Worm (Caenorhabditis elegans): ENCODE results near the gene F46G10.4.

F46G10.4 gene

DNA sequence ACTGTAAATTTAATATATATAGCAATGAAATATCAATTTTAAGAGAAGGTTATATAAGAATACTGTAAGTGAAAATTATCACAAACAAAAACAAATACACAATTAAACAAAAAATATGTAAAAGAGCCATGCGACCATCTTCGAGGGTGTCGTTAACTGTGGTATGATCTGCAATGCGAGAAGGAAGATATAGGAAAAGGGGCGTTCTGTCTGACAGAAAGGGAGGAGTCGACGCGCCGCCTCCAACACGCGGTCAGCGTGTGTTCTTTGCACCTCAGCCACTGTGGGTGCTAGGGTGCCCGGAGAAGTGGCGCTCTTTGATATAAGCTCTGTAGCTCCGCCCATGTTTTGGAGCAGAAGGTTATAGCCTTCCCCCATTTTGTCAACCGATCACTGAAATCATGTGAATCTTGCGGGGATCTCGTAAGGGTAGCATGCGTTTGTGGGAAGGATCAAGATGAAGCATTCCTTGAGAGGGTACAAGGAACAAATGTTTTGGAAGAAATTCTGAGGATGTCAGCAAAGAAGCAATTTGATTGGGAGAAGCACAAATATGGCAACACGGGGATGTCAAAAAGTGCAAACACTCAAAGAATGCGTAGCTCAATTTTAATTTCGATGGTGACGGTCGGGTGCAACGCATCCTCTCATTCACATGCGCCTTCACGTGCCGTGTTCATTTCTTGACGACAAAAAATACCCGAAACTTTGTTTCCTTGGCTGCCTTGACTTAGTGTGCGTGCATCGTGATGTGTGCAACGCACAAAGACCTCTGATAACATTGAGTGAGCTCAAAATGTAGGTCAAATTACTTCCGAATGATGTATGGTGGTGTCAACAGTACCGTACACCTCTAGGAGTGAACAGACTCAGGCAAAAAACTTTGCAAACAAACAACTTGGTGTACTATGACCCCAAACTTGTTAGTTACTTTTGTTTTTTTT is 17.2 kb downstream of the F46G10.4 start, which contains the start of gene mxl-3:
Gene mxl-3, minus strand, starts transcription at position 1 of the 944 bp plus-strand sequence.
- 0 out of 2 replicates have a peak, but pooled peaks have one; percentile 19 for TF ChIP-seq lin-1 (GFP tag; IDR thresholded peaks at IDR 0.05)
- TF ChIP-seq T26A8.4 (GFP tag; IDR thresholded peaks at IDR 0.05) = no peak; the same call in 1 of the 2 replicates
- no peak for TF ChIP-seq lin-15B (tag; optimal IDR thresholded peaks at IDR 0.05)
- TF ChIP-seq zfp-3 (GFP tag; conservative IDR thresholded peaks at IDR 0.05) = 0 out of 2 replicates have a peak, but pooled peaks have one; percentile 55
- TF ChIP-seq mdt-29 (GFP tag; IDR thresholded peaks at IDR 0.05) = peak; percentile 66
- no peak for TF ChIP-seq nhr-25 (tag; optimal IDR thresholded peaks at IDR 0.05; ENCODE audit: borderline replicate concordance, insufficient read depth)
- TF ChIP-seq gei-8 (GFP tag; optimal IDR thresholded peaks at IDR 0.05) = no peak
- no peak for TF ChIP-seq Y48G9A.11 (GFP tag; IDR thresholded peaks at IDR 0.05)
- TF ChIP-seq ama-1 (optimal IDR thresholded peaks at IDR 0.05) = peak; percentile 86
- no peak for TF ChIP-seq cey-2 (tag; optimal IDR thresholded peaks at IDR 0.05; ENCODE audit: borderline replicate concordance, insufficient read depth)
- no peak for TF ChIP-seq attf-4 (tag; optimal IDR thresholded peaks at IDR 0.05)
- no peak for TF ChIP-seq nhr-10 (tag; optimal IDR thresholded peaks at IDR 0.05)
- no peak for TF ChIP-seq snpc-1.2 (GFP tag; IDR thresholded peaks at IDR 0.05)
- TF ChIP-seq nhr-77 (tag; optimal IDR thresholded peaks at IDR 0.05) = peak; percentile 42
- peak in 1 of 2 experiments; percentile 66 for TF ChIP-seq hif-1 (tag; optimal IDR thresholded peaks at IDR 0.05)
- TF ChIP-seq spr-3 (GFP tag; optimal IDR thresholded peaks at IDR 0.05) = no peak
- TF ChIP-seq nhr-41 (GFP tag; IDR thresholded peaks at IDR 0.05) = no peak
- peak; percentile 40; the same call in 1 of the 2 replicates for TF ChIP-seq tra-1 (GFP tag; IDR thresholded peaks at IDR 0.05)
- TF ChIP-seq vab-7 (GFP tag; IDR thresholded peaks at IDR 0.05) = no peak
- TF ChIP-seq nhr-11 (tag; optimal IDR thresholded peaks at IDR 0.05) = peak; percentile 71
- no peak for TF ChIP-seq saeg-2 (GFP tag; IDR thresholded peaks at IDR 0.05)
- 0 out of 2 replicates have a peak, but pooled peaks have one; percentile 31 for TF ChIP-seq nhr-42 (GFP tag; IDR thresholded peaks at IDR 0.05)
- TF ChIP-seq pqm-1 (tag; optimal IDR thresholded peaks at IDR 0.05) = no peak
- TF ChIP-seq hlh-30 (tag; optimal IDR thresholded peaks at IDR 0.05; ENCODE audit: insufficient read depth) = peak; percentile 89
- no peak for TF ChIP-seq ces-1 (GFP tag; optimal IDR thresholded peaks at IDR 0.05)
- TF ChIP-seq set-16 (GFP tag; IDR thresholded peaks at IDR 0.05) = peak; percentile 66
- no peak for TF ChIP-seq zip-2 (tag; optimal IDR thresholded peaks at IDR 0.05)
- TF ChIP-seq hlh-11 (tag; optimal IDR thresholded peaks at IDR 0.05) = peak; percentile 54
- no peak for TF ChIP-seq dmd-8 (GFP tag; IDR thresholded peaks at IDR 0.05)
- TF ChIP-seq dmd-6 (GFP tag; IDR thresholded peaks at IDR 0.05) = peak; percentile 91
- TF ChIP-seq ceh-28 (tag; optimal IDR thresholded peaks at IDR 0.05) = no peak
- TF ChIP-seq zfp-2 (tag; optimal IDR thresholded peaks at IDR 0.05) = no peak
- peak; percentile 32; the same call in 1 of the 2 replicates for TF ChIP-seq hmg-1.1 (GFP tag; IDR thresholded peaks at IDR 0.05)
- TF ChIP-seq lin-38 (GFP tag; IDR thresholded peaks at IDR 0.05) = no peak
- TF ChIP-seq lin-39 (tag; optimal IDR thresholded peaks at IDR 0.05) = no peak
- TF ChIP-seq nhr-48 (tag; optimal IDR thresholded peaks at IDR 0.05) = peak; percentile 84
- TF ChIP-seq sdz-12 (GFP tag; optimal IDR thresholded peaks at IDR 0.05) = no peak
- TF ChIP-seq pha-4 (GFP tag; IDR thresholded peaks at IDR 0.05) = no peak
- TF ChIP-seq pha-4 (tag; optimal IDR thresholded peaks at IDR 0.05) = no peak
- TF ChIP-seq F44E2.7 (GFP tag; IDR thresholded peaks at IDR 0.05) = no peak
- TF ChIP-seq dve-1 (tag; optimal IDR thresholded peaks at IDR 0.05; ENCODE audit: insufficient read depth) = peak; percentile 65
- no peak for TF ChIP-seq tag-97 (GFP tag; IDR thresholded peaks at IDR 0.05)
- no peak for TF ChIP-seq Y105C5A.15 (GFP tag; IDR thresholded peaks at IDR 0.05)
- no peak for TF ChIP-seq fkh-10 (GFP tag; optimal IDR thresholded peaks at IDR 0.05)
- TF ChIP-seq mes-2 (tag; optimal IDR thresholded peaks at IDR 0.05; ENCODE audit: poor library complexity, severe bottlenecking) = peak; percentile 44
- TF ChIP-seq mdl-1 (tag; optimal IDR thresholded peaks at IDR 0.05) = peak in 1 of 2 experiments; percentile 40
- peak; percentile 78 for TF ChIP-seq php-3 (GFP tag; IDR thresholded peaks at IDR 0.05)
- no peak for TF ChIP-seq daf-19 (GFP tag; conservative IDR thresholded peaks at IDR 0.05)
